Worm (Caenorhabditis elegans) whole organism, L4 larva: ENCODE measurements around the gene F36D4.5.

Experiments
- T26A8.4 ChIP-seq: fragments of 200-800 bp; sonication (Bioruptor generic); IDR thresholded peaks from 2 replicates; pipeline ENCODE4 v1.3.6; 2022; ENCODE audit warnings: missing genetic modification characterization, missing compliant biosample characterization
- Y105C5A.15 ChIP-seq: fragments of 200-800 bp; sonication (Bioruptor generic); IDR thresholded peaks from 2 replicates; pipeline ENCODE4 v1.3.6; 2022; ENCODE audit warnings: missing genetic modification characterization, missing compliant biosample characterization
- ZK337.2 ChIP-seq: fragments of 200-800 bp; sonication (Bioruptor generic); IDR thresholded peaks from 2 replicates; pipeline ENCODE4 v1.3.6; 2022; ENCODE audit warnings: missing genetic modification reagents, missing genetic modification characterization, missing compliant biosample characterization
- aha-1 ChIP-seq: fragments of 150-350 bp; peaks from one replicate; lab custom pipeline; 2014; ENCODE audit warnings: missing biosample characterization, missing genetic modification characterization
- arid-1 ChIP-seq: fragments of 200-800 bp; sonication (Bioruptor generic); conservative IDR thresholded peaks from 2 replicates; pipeline ENCODE4 v1.3.6; 2022; ENCODE audit warnings: missing genetic modification reagents, missing genetic modification characterization, missing compliant biosample characterization
- ceh-20 ChIP-seq: fragments of 200-800 bp; sonication (Bioruptor generic); IDR thresholded peaks from 2 replicates; pipeline ENCODE4 v1.3.6; 2022; ENCODE audit warnings: missing genetic modification reagents, missing genetic modification characterization, missing compliant biosample characterization
- ceh-28 ChIP-seq: fragments of 150-350 bp; optimal IDR thresholded peaks from 2 replicates; lab custom pipeline; 2014; ENCODE audit warnings: missing biosample characterization, missing genetic modification reagents, missing genetic modification characterization
- ceh-62 ChIP-seq: sonication (generic microtip); optimal IDR thresholded peaks from 2 replicates; lab custom pipeline; 2017; ENCODE audit warnings: missing biosample characterization, missing genetic modification characterization
- ces-1 ChIP-seq: fragments of 150-350 bp; sonication (generic microtip); optimal IDR thresholded peaks from 4 replicates; lab custom pipeline; 2014; ENCODE audit warnings: missing biosample characterization, missing genetic modification reagents, missing genetic modification characterization
- ctbp-1 ChIP-seq: fragments of 200-800 bp; sonication (Bioruptor generic); IDR thresholded peaks from 2 replicates; pipeline ENCODE4 v1.3.6; 2022; ENCODE audit warnings: missing genetic modification reagents, missing genetic modification characterization, missing compliant biosample characterization
- daf-12 ChIP-seq: fragments of 150-350 bp; optimal IDR thresholded peaks from 2 replicates; lab custom pipeline; 2014; ENCODE audit warnings: missing biosample characterization, missing genetic modification reagents, missing genetic modification characterization
- daf-19 ChIP-seq: fragments of 200-800 bp; sonication (Bioruptor generic); conservative IDR thresholded peaks from 2 replicates; pipeline ENCODE4 v1.3.6; 2022; ENCODE audit warnings: missing genetic modification characterization, missing compliant biosample characterization
- dmd-9 ChIP-seq: fragments of 200-800 bp; sonication (Bioruptor generic); IDR thresholded peaks from 2 replicates; pipeline ENCODE4 v1.3.6; 2022; ENCODE audit warnings: missing genetic modification reagents, missing genetic modification characterization, missing compliant biosample characterization
- dve-1 ChIP-seq: sonication (generic microtip); optimal IDR thresholded peaks from 2 replicates; lab custom pipeline; 2017; ENCODE audit warnings: antibody characterized with exemption, mild to moderate bottlenecking, missing genetic modification characterization, missing compliant biosample characterization; ENCODE audit not compliant: insufficient read depth
- egl-27 ChIP-seq: sonication (generic microtip); optimal IDR thresholded peaks from 3 replicates; lab custom pipeline; 2017; ENCODE audit warnings: missing biosample characterization, missing genetic modification reagents, missing genetic modification characterization
- egl-43 ChIP-seq: fragments of 200-800 bp; sonication (Bioruptor generic); IDR thresholded peaks from 2 replicates; pipeline ENCODE4 v1.3.6; 2022; ENCODE audit warnings: missing genetic modification reagents, missing genetic modification characterization, missing compliant biosample characterization
- fkh-10 ChIP-seq: fragments of 150-350 bp; optimal IDR thresholded peaks from 2 replicates; lab custom pipeline; 2014; ENCODE audit warnings: missing biosample characterization, missing genetic modification reagents, missing genetic modification characterization
- gei-8 ChIP-seq: fragments of 200-800 bp; sonication (Bioruptor generic); optimal IDR thresholded peaks from 2 replicates; lab custom pipeline; 2018; ENCODE audit warnings: mild to moderate bottlenecking, missing genetic modification characterization, missing compliant biosample characterization
- lim-7 ChIP-seq: fragments of 200-800 bp; sonication (Bioruptor generic); IDR thresholded peaks from 2 replicates; pipeline ENCODE4 v1.3.6; 2022; ENCODE audit warnings: missing genetic modification characterization, missing compliant biosample characterization
- lir-3 ChIP-seq: sonication (generic microtip); optimal IDR thresholded peaks from 2 replicates; lab custom pipeline; 2016; ENCODE audit warnings: mild to moderate bottlenecking, missing genetic modification characterization, missing compliant biosample characterization
- madf-5 ChIP-seq, 2 experiments: fragments of 200-800 bp; sonication (Bioruptor generic); IDR thresholded peaks; 2 replicates each; pipeline ENCODE4 v1.3.6; 2022; ENCODE audit warnings: missing compliant biosample characterization in 2 of 2, missing genetic modification characterization in 2 of 2
- mxl-3 ChIP-seq: fragments of 200-800 bp; sonication (Bioruptor generic); optimal IDR thresholded peaks from 2 replicates; lab custom pipeline; 2018; ENCODE audit warnings: mild to moderate bottlenecking, missing genetic modification characterization, missing compliant biosample characterization
- nhr-102 ChIP-seq: sonication (generic microtip); optimal IDR thresholded peaks from 2 replicates; lab custom pipeline; 2016; ENCODE audit warnings: mild to moderate bottlenecking, missing genetic modification characterization, moderate library complexity, missing compliant biosample characterization
- nhr-237 ChIP-seq: sonication (generic microtip); optimal IDR thresholded peaks from 2 replicates; lab custom pipeline; 2017; ENCODE audit warnings: missing biosample characterization, missing genetic modification characterization
- nhr-48 ChIP-seq: sonication (generic microtip); optimal IDR thresholded peaks from 2 replicates; lab custom pipeline; 2016; ENCODE audit warnings: mild to moderate bottlenecking, missing genetic modification characterization, missing compliant biosample characterization
- pqm-1 ChIP-seq: sonication (generic microtip); optimal IDR thresholded peaks from 2 replicates; lab custom pipeline; 2017; ENCODE audit warnings: missing biosample characterization, missing genetic modification characterization
- rbr-2 ChIP-seq: sonication (generic microtip); optimal IDR thresholded peaks from 2 replicates; lab custom pipeline; 2016; ENCODE audit warnings: missing genotype, missing genetic modification characterization, missing compliant biosample characterization
- set-16 ChIP-seq: fragments of 200-800 bp; sonication (Bioruptor generic); IDR thresholded peaks from 2 replicates; pipeline ENCODE4 v1.3.6; 2022; ENCODE audit warnings: missing genetic modification reagents, missing genetic modification characterization, missing compliant biosample characterization
- snpc-1.2 ChIP-seq: fragments of 200-800 bp; sonication (Bioruptor generic); IDR thresholded peaks from 2 replicates; pipeline ENCODE4 v1.3.6; 2022; ENCODE audit warnings: missing genetic modification reagents, missing genetic modification characterization, missing compliant biosample characterization
- unc-130 ChIP-seq: sonication (generic microtip); optimal IDR thresholded peaks from 2 replicates; lab custom pipeline; 2016; ENCODE audit warnings: missing genetic modification reagents, missing genetic modification characterization, missing compliant biosample characterization
- unc-62 ChIP-seq, 3 experiments: fragments of 150-350 bp in 1 of 3; sonication (generic microtip); optimal IDR thresholded peaks in 2 of 3; peaks in 1 of 3; 1 replicate in 1 of 3; 2 replicates in 2 of 3; lab custom pipeline; 2014 to 2017; ENCODE audit warnings: missing biosample characterization in 3 of 3, missing genetic modification characterization in 3 of 3, missing genetic modification reagents in 3 of 3, missing genotype in 1 of 3
- zfp-3 ChIP-seq: fragments of 200-800 bp; sonication (Bioruptor generic); conservative IDR thresholded peaks from 2 replicates; pipeline ENCODE4 v1.3.6; 2022; ENCODE audit warnings: missing genetic modification reagents, missing genetic modification characterization, missing compliant biosample characterization
- zip-2 ChIP-seq: fragments of 150-350 bp; optimal IDR thresholded peaks from 2 replicates; lab custom pipeline; 2014; ENCODE audit warnings: missing biosample characterization, missing genetic modification characterization

F36D4.5 gene

ce11 chrV:9414516-9414915, 11.1 kb downstream of the F36D4.5 start, which contains the start of gene F36D4.4:
F36D4.4 (minus strand) TSS chrV:9414616.
- TF ChIP-seq zip-2 (tag; lab: Kevin White, UChicago) (no peak), lir-3 (tag; lab: Kevin White, UChicago) (no peak), ceh-28 (tag; lab: Kevin White, UChicago) (no peak), nhr-237 (tag; lab: Kevin White, UChicago) (no peak), pqm-1 (no peak), ZK337.2 (GFP tag; lab: Robert Waterston, UW) (no peak), egl-43 (no peak), madf-5 (GFP tag; IDR thresholded peaks at IDR 0.05; lab: Robert Waterston, UW) (no peak), Y105C5A.15 (GFP tag; lab: Robert Waterston, UW) (no peak), T26A8.4 (GFP tag; lab: Robert Waterston, UW) (no peak), gei-8 (GFP tag; lab: Kevin White, UChicago) (no peak), lim-7 (no peak)

ce11 chrV:9408869-9409268, 16.7 kb downstream of the F36D4.5 start:
- no peak for TF ChIP-seq nhr-102 (tag; lab: Kevin White, UChicago)
- peak; percentile 69 for TF ChIP-seq ces-1 (GFP tag; lab: Kevin White, UChicago)
- peak; percentile 58 for TF ChIP-seq fkh-10 (GFP tag; lab: Kevin White, UChicago)
- no peak for TF ChIP-seq egl-27
- 0 out of 2 replicates have a peak, but pooled peaks have one; percentile 53 for TF ChIP-seq ctbp-1 (GFP tag; lab: Robert Waterston, UW)

- TF ChIP-seq arid-1 (GFP tag; lab: Robert Waterston, UW) (no peak), rbr-2 (tag; lab: Kevin White, UChicago) (no peak), nhr-48 (no peak), dve-1 (peak; percentile 42), daf-19 (GFP tag; lab: Robert Waterston, UW) (0 out of 2 replicates have a peak, but pooled peaks have one; percentile 39), zfp-3 (GFP tag; lab: Robert Waterston, UW) (0 out of 2 replicates have a peak, but pooled peaks have one; percentile 42), dmd-9 (no peak), unc-130 (GFP tag; lab: Kevin White, UChicago) (peak; percentile 21), lir-3 (tag; lab: Kevin White, UChicago) (no peak), madf-5 (GFP tag; IDR thresholded peaks at IDR 0.05; lab: Robert Waterston, UW) (0 out of 4 replicates have a peak, but pooled peaks of 1 of the 2 experiments have one; percentile 32)
Measured at ce11 chrV:9406890-9407289, 18.7 kb downstream of the F36D4.5 start.

- TF ChIP-seq aha-1 (tag; lab: Kevin White, UChicago) = peak; percentile 91
- TF ChIP-seq ceh-20 (GFP tag; lab: Robert Waterston, UW) = no peak
- TF ChIP-seq unc-62 (GFP tag; optimal IDR thresholded peaks at IDR 0.05 in 1 of 2; lab: Kevin White, UChicago) = peak in 1 of 2 experiments; percentile 42
- TF ChIP-seq unc-62 (tag; optimal IDR thresholded peaks at IDR 0.05; lab: Kevin White, UChicago) = no peak
Measured at ce11 chrV:9399886-9400373, 25.7 kb downstream of the F36D4.5 start, which contains the start of gene trpp-4. trpp-4 (plus strand) TSS chrV:9400327.

ce11 chrV:9394938-9395639, 30.5 kb downstream of the F36D4.5 start:
- TF ChIP-seq ceh-62 (tag; lab: Kevin White, UChicago) (no peak), daf-12 (tag; lab: Kevin White, UChicago) (no peak), mxl-3 (GFP tag; lab: Kevin White, UChicago) (peak; percentile 15), snpc-1.2 (no peak), set-16 (no peak)
